Worm (Caenorhabditis elegans): ENCODE measurements around the gene twk-12.

Gene twk-12

DNA sequence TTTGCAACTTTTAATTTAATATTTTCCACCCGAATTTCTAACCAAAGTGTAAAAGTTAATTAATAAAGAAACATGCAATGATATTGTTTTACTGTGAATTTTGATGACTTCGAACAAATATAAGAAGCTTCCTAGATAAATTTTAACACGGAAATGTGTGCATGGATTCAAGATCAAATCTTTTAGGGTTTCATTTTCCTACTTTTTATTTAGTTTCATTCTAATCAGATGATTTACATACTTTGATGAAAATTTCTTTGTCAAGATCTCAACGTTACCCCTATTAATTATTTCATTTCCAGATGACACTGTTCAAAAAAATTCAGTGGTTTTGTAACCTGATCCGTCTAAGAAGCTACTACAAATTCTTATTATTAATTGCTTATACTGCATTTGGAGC, at the start of gene twk-12:
Gene twk-12 (plus strand): TSS at position 301 of the 400 bp plus-strand sequence.
- no peak for TF ChIP-seq K02D7.2 (tag; optimal IDR thresholded peaks at IDR 0.05)
- TF ChIP-seq sox-2 (GFP tag; IDR thresholded peaks at IDR 0.05) = no peak
- TF ChIP-seq gmeb-2 (tag; optimal IDR thresholded peaks at IDR 0.05) = no peak
- no peak for TF ChIP-seq dve-1 (tag; optimal IDR thresholded peaks at IDR 0.05)
- no peak for TF ChIP-seq hlh-15 (tag; optimal IDR thresholded peaks at IDR 0.05)
- TF ChIP-seq ceh-9 (tag; optimal IDR thresholded peaks at IDR 0.05) = no peak
- no peak for TF ChIP-seq hlh-30 (tag; optimal IDR thresholded peaks at IDR 0.05; ENCODE audit: insufficient read depth)
- no peak for TF ChIP-seq nhr-11 (tag; optimal IDR thresholded peaks at IDR 0.05)

DNA sequence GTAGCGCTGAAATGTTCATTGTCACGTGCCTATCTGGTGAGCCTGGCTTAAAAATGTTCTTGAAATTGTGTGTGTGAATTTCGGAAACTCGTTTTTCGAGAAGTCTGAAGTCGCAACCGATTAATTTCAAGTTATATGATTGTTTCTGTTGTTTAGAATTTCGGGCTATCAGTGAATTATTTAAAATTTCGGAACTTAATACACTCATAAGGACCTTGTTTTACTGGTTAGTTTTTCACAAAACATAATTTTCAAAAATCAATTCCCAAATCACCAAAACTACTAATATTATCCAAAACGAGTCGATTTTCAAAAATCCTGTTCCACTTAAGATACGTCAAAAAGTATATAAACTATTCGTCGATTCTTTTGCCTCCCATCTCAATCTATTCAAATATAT, 36.9 kb upstream of the twk-12 start:
- TF ChIP-seq che-1 (tag; optimal IDR thresholded peaks at IDR 0.05) = no peak
- TF ChIP-seq ceh-48 (tag; optimal IDR thresholded peaks at IDR 0.05) = no peak
- no peak for TF ChIP-seq tbx-2 (tag; optimal IDR thresholded peaks at IDR 0.05)
- no peak for TF ChIP-seq lim-6 (tag; optimal IDR thresholded peaks at IDR 0.05)
- no peak for TF ChIP-seq pros-1 (tag; optimal IDR thresholded peaks at IDR 0.05)
- no peak for TF ChIP-seq ceh-34 (tag; optimal IDR thresholded peaks at IDR 0.05)
- no peak for TF ChIP-seq eyg-1 (tag; optimal IDR thresholded peaks at IDR 0.05)
- no peak for TF ChIP-seq ets-4 (tag; optimal IDR thresholded peaks at IDR 0.05)

DNA sequence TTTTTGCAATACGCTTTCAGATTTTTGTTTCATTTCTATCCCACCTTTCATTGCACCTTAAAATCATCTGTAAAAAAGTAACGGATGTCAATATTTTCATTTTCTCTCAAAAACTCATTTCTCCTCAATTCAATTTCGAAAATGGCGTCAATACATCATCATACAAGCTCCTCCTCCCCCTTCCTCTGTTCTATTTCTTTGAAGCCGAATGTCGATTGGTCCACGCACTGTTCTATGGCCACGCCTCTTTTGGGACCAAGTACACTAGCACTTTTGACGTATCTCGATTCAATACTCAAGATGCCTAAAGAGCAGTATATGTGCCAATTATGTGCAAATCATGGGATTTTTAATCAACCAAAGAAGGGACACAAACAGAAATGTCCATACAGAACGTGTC, 34.6 kb upstream of the twk-12 start, which contains the start of gene mab-23:
Gene mab-23 (plus strand): TSS at position 301 of the 400 bp plus-strand sequence.
- no peak for TF ChIP-seq pha-4 (tag; optimal IDR thresholded peaks at IDR 0.05)
- no peak for TF ChIP-seq madf-2 (tag; optimal IDR thresholded peaks at IDR 0.05)

DNA sequence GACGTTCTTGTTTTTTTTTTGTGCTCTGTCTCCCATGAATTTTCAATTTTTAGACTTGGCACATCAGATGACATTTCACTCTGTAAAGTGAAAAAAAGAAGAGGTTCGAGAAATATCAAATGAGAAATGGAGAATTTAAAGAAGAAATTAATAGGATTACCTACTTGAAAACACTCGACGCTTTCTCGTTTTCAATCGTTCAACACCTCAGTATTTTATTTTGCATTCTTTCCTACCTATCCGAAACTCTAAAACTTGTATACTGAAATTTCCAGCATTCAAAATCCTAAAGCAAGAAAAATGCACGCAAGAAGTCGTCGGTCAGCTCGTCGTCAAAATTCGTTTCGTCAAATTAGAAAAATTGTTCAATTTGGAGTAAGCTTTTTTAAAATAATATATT, 31.7 kb upstream of the twk-12 start, which contains the start of gene kvs-2:
Gene kvs-2 (plus strand): TSS at position 301 of the 400 bp plus-strand sequence.
- TF ChIP-seq dve-1 (tag; optimal IDR thresholded peaks at IDR 0.05) (no peak), ceh-6 (GFP tag; optimal IDR thresholded peaks at IDR 0.05) (no peak), K02D7.2 (tag; optimal IDR thresholded peaks at IDR 0.05) (no peak), ceh-2 (tag; optimal IDR thresholded peaks at IDR 0.05) (no peak), lin-11 (tag; optimal IDR thresholded peaks at IDR 0.05) (no peak), ceh-22 (tag; optimal IDR thresholded peaks at IDR 0.05) (no peak), tbx-2 (tag; optimal IDR thresholded peaks at IDR 0.05) (no peak), T23F11.4 (GFP tag; optimal IDR thresholded peaks at IDR 0.05) (no peak), hlh-15 (tag; optimal IDR thresholded peaks at IDR 0.05) (no peak), sox-2 (GFP tag; IDR thresholded peaks at IDR 0.05) (no peak), unc-55 (GFP tag; optimal IDR thresholded peaks at IDR 0.05) (no peak), tbx-7 (tag; optimal IDR thresholded peaks at IDR 0.05) (no peak), nhr-11 (tag; optimal IDR thresholded peaks at IDR 0.05) (no peak)

DNA sequence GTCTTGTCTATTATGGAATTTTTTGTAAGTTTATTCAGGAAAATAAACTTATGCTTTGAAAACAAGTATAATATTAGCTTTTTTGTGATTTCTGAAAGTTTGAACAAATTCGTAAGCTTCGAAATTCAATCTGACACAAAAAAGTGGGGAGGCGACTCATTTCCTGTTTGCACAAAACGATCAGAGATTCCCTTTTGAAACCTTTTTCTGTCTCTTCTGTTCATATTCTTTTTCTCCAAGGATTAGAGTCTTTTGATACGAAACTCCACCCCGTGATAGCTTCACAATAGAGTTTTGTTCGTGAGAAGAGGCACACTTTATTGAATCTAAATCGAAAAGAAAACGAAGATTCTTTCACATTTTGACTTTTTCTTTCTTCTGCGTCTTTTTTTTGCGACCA, 26.4 kb upstream of the twk-12 start:
- TF ChIP-seq ahr-1 (tag; optimal IDR thresholded peaks at IDR 0.05) = no peak
- peak; percentile 52 for TF ChIP-seq unc-42 (tag; optimal IDR thresholded peaks at IDR 0.05)

DNA sequence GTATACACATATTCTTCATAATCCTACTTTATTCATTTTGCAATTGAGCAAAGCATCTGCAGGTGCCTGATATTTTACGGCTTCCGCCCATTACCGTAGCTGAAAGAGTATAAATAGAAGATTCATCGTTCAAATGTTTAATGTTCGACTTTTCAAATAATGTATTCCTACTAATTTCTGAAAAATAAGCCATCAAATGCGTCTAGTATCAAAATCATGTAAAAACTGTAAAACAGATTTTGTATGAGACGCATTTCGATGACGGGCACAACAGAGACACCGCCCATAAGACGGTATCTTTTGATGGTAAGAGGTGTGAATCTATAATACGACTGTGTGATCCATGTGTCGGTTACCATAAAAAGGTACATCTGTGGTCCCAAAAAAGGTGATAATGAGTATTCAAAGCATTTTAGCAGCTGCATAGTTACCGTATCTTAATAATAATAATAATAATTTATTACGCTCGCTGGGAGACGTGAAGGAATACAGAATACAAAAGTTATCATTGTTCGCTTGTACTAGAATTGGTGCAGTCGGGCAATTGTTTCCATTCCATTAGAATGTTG, 20.3 kb upstream of the twk-12 start, which contains the start of the genes C32C4.3 and C32C4.16:
Gene C32C4.3 (minus strand): TSS at position 101 of the 569 bp plus-strand sequence.
Gene C32C4.16 (plus strand): TSS at position 519 of the 569 bp plus-strand sequence.
- TF ChIP-seq pha-4 (tag; optimal IDR thresholded peaks at IDR 0.05) (no peak), hlh-13 (GFP tag; optimal IDR thresholded peaks at IDR 0.05) (no peak), madf-2 (tag; optimal IDR thresholded peaks at IDR 0.05) (no peak), ceh-24 (tag; optimal IDR thresholded peaks at IDR 0.05) (no peak), elt-2 (tag; optimal IDR thresholded peaks at IDR 0.05) (no peak), ceh-6 (GFP tag; optimal IDR thresholded peaks at IDR 0.05) (no peak), K09A11.1 (tag; optimal IDR thresholded peaks at IDR 0.05; ENCODE audit: insufficient read depth) (no peak), mec-3 (tag; optimal IDR thresholded peaks at IDR 0.05; ENCODE audit: borderline replicate concordance) (no peak), Y22D7AL.16 (tag; optimal IDR thresholded peaks at IDR 0.05) (no peak), pag-3 (tag; optimal IDR thresholded peaks at IDR 0.05; ENCODE audit: borderline replicate concordance) (no peak), F13H6.1 (tag; optimal IDR thresholded peaks at IDR 0.05) (no peak), ceh-22 (tag; optimal IDR thresholded peaks at IDR 0.05) (no peak), ceh-45 (GFP tag; IDR thresholded peaks at IDR 0.05) (no peak), che-1 (tag; optimal IDR thresholded peaks at IDR 0.05) (no peak), hlh-30 (tag; optimal IDR thresholded peaks at IDR 0.05; ENCODE audit: insufficient read depth) (no peak)

All from whole organism, late embryonic.